Fruit fly (Drosophila melanogaster) Kc167 (cell line): ENCODE results near the gene Cpr64Aa.

Experiments used
- Sin3A ChIP-seq: fragments of >200 bp; optimal IDR thresholded peaks from 2 replicates; lab custom pipeline; 2018; ENCODE audit warnings: missing external identifiers
- h ChIP-seq: fragments of >200 bp; optimal IDR thresholded peaks from 3 replicates; lab custom pipeline; 2018; ENCODE audit warnings: missing external identifiers
- insv ChIP-seq: fragments of >200 bp; optimal IDR thresholded peaks from 3 replicates; lab custom pipeline; 2018; ENCODE audit warnings: missing external identifiers
- psq ChIP-seq: fragments of >200 bp; optimal IDR thresholded peaks from 2 replicates; lab custom pipeline; 2017; ENCODE audit warnings: missing external identifiers
- ttk ChIP-seq: sonication (Bioruptor generic); optimal IDR thresholded peaks from 2 replicates; lab custom pipeline; 2017; ENCODE audit warnings: missing external identifiers

- TF ChIP-seq psq (lab: Kevin White, UChicago) (no peak), ttk (lab: Kevin White, UChicago) (no peak), insv (no peak), h (lab: Kevin White, UChicago) (no peak), Sin3A (lab: Kevin White, UChicago) (peak; percentile 30)
Observed at dm6 chr3L:4254301-4254834, 45.4 kb upstream of the Cpr64Aa start, which contains the start of the genes ago and CG1265.
